Worm (Caenorhabditis elegans) whole organism, late embryonic: Measurements from ENCODE around the gene str-121.
"Not testable (repeated sequence)": the region's sequence is repeated elsewhere in the genome, so short reads cannot be mapped to it uniquely, and the experiment has no call there.

ENCODE experiments used
- C38D4.7 ChIP-seq: fragments of 200-800 bp; sonication (Bioruptor generic); optimal IDR thresholded peaks from 2 replicates; lab custom pipeline; 2018; ENCODE audit warnings: mild to moderate bottlenecking, missing genetic modification characterization, moderate library complexity, missing compliant biosample characterization
- K02D7.2 ChIP-seq: sonication (generic microtip); optimal IDR thresholded peaks from 2 replicates; lab custom pipeline; 2017; ENCODE audit warnings: mild to moderate bottlenecking, missing genetic modification characterization, missing compliant biosample characterization
- K09A11.1 ChIP-seq: sonication (generic microtip); optimal IDR thresholded peaks from 2 replicates; lab custom pipeline; 2017; ENCODE audit warnings: antibody characterized with exemption, mild to moderate bottlenecking, missing genetic modification characterization, missing compliant biosample characterization; ENCODE audit not compliant: insufficient read depth
- ceh-14 ChIP-seq: sonication (generic microtip); optimal IDR thresholded peaks from 2 replicates; lab custom pipeline; 2016; ENCODE audit warnings: missing genotype, missing genetic modification characterization, missing compliant biosample characterization
- ceh-18 ChIP-seq: sonication (generic microtip); optimal IDR thresholded peaks from 2 replicates; lab custom pipeline; 2016; ENCODE audit warnings: missing genetic modification characterization, missing compliant biosample characterization
- ceh-2 ChIP-seq: sonication (generic microtip); optimal IDR thresholded peaks from 2 replicates; lab custom pipeline; 2016; ENCODE audit warnings: missing genotype, missing genetic modification characterization, missing compliant biosample characterization
- ceh-24 ChIP-seq: sonication (generic microtip); optimal IDR thresholded peaks from 2 replicates; lab custom pipeline; 2016; ENCODE audit warnings: mild to moderate bottlenecking, missing genetic modification characterization, missing compliant biosample characterization
- ceh-45 ChIP-seq: fragments of 200-800 bp; sonication (Bioruptor generic); IDR thresholded peaks from 2 replicates; pipeline ENCODE4 v1.3.6; 2022; ENCODE audit warnings: missing genetic modification reagents, missing genetic modification characterization, missing compliant biosample characterization
- ceh-48 ChIP-seq: sonication (generic microtip); optimal IDR thresholded peaks from 2 replicates; lab custom pipeline; 2016; ENCODE audit warnings: missing genetic modification characterization, inconsistent platforms, missing compliant biosample characterization
- ceh-6 ChIP-seq: fragments of 200-800 bp; sonication (Bioruptor generic); optimal IDR thresholded peaks from 2 replicates; lab custom pipeline; 2018; ENCODE audit warnings: mild to moderate bottlenecking, missing genetic modification characterization, missing compliant biosample characterization
- ceh-9 ChIP-seq: sonication (generic microtip); optimal IDR thresholded peaks from 2 replicates; lab custom pipeline; 2016; ENCODE audit warnings: mild to moderate bottlenecking, missing genetic modification characterization, inconsistent platforms, missing compliant biosample characterization
- dmd-4 ChIP-seq: sonication (generic microtip); optimal IDR thresholded peaks from 2 replicates; lab custom pipeline; 2016; ENCODE audit warnings: borderline replicate concordance, missing genetic modification characterization, missing compliant biosample characterization
- dve-1 ChIP-seq: sonication (generic microtip); optimal IDR thresholded peaks from 2 replicates; lab custom pipeline; 2017; ENCODE audit warnings: antibody characterized with exemption, mild to moderate bottlenecking, missing genetic modification characterization, missing compliant biosample characterization
- elt-2 ChIP-seq: sonication (generic microtip); optimal IDR thresholded peaks from 2 replicates; lab custom pipeline; 2016; ENCODE audit warnings: missing genetic modification reagents, missing genetic modification characterization, missing compliant biosample characterization
- eyg-1 ChIP-seq: sonication (generic microtip); optimal IDR thresholded peaks from 2 replicates; lab custom pipeline; 2016; ENCODE audit warnings: missing genotype, missing genetic modification characterization, missing compliant biosample characterization
- fkh-10 ChIP-seq: fragments of 150-350 bp; optimal IDR thresholded peaks from 2 replicates; lab custom pipeline; 2014; ENCODE audit warnings: missing biosample characterization, missing genetic modification reagents, missing genetic modification characterization
- gmeb-2 ChIP-seq: sonication (generic microtip); optimal IDR thresholded peaks from 2 replicates; lab custom pipeline; 2016; ENCODE audit warnings: missing genetic modification characterization, inconsistent platforms, missing compliant biosample characterization
- hlh-13 ChIP-seq: fragments of 200-800 bp; sonication (Bioruptor generic); optimal IDR thresholded peaks from 2 replicates; lab custom pipeline; 2018; ENCODE audit warnings: mild to moderate bottlenecking, missing genetic modification characterization, missing compliant biosample characterization
- hlh-15 ChIP-seq: sonication (generic microtip); optimal IDR thresholded peaks from 2 replicates; lab custom pipeline; 2016; ENCODE audit warnings: missing genetic modification characterization, missing compliant biosample characterization
- hlh-6 ChIP-seq: sonication (generic microtip); optimal IDR thresholded peaks from 2 replicates; lab custom pipeline; 2016; ENCODE audit warnings: missing genotype, missing genetic modification characterization, missing compliant biosample characterization
- lim-6 ChIP-seq: sonication (generic microtip); optimal IDR thresholded peaks from 2 replicates; lab custom pipeline; 2016; ENCODE audit warnings: missing genetic modification characterization, missing compliant biosample characterization
- lin-11 ChIP-seq: fragments of 200-800 bp; sonication (Bioruptor generic); optimal IDR thresholded peaks from 2 replicates; lab custom pipeline; 2018; ENCODE audit warnings: mild to moderate bottlenecking, missing genetic modification characterization, missing compliant biosample characterization
- nhr-11 ChIP-seq: fragments of 150-350 bp; optimal IDR thresholded peaks from 2 replicates; lab custom pipeline; 2014; ENCODE audit warnings: missing biosample characterization, missing genetic modification characterization
- npax-4 ChIP-seq: sonication (generic microtip); optimal IDR thresholded peaks from 2 replicates; lab custom pipeline; 2016; ENCODE audit warnings: missing genetic modification characterization, missing compliant biosample characterization
- pat-9 ChIP-seq: fragments of 200-800 bp; sonication (Bioruptor generic); optimal IDR thresholded peaks from 2 replicates; lab custom pipeline; 2018; ENCODE audit warnings: mild to moderate bottlenecking, missing genetic modification characterization, moderate library complexity, missing compliant biosample characterization
- syd-9 ChIP-seq: sonication (generic microtip); optimal IDR thresholded peaks from 2 replicates; lab custom pipeline; 2016; ENCODE audit warnings: mild to moderate bottlenecking, missing genetic modification characterization, moderate library complexity, missing compliant biosample characterization
- tbx-2 ChIP-seq: sonication (generic microtip); optimal IDR thresholded peaks from 2 replicates; lab custom pipeline; 2016; ENCODE audit warnings: missing genetic modification characterization, missing compliant biosample characterization
- tbx-7 ChIP-seq: sonication (generic microtip); optimal IDR thresholded peaks from 2 replicates; lab custom pipeline; 2016; ENCODE audit warnings: missing genotype, missing genetic modification characterization, missing compliant biosample characterization
- ttx-3 ChIP-seq: sonication (generic microtip); optimal IDR thresholded peaks from 2 replicates; lab custom pipeline; 2016; ENCODE audit warnings: missing genetic modification reagents, missing genetic modification characterization, missing compliant biosample characterization
- unc-3 ChIP-seq, 2 experiments: fragments of 200-800 bp in 1 of 2; sonication (Bioruptor generic) in 1 of 2; sonication (generic microtip) in 1 of 2; conservative IDR thresholded peaks in 1 of 2; optimal IDR thresholded peaks in 1 of 2; 2 replicates each; pipeline versions ENCODE4 v1.3.6 to Lab custom; 2016 to 2022; ENCODE audit warnings: missing compliant biosample characterization in 2 of 2, missing genetic modification characterization in 2 of 2, missing genetic modification reagents in 1 of 2
- unc-55 ChIP-seq: sonication (generic microtip); optimal IDR thresholded peaks from 2 replicates; lab custom pipeline; 2017; ENCODE audit warnings: missing biosample characterization, missing genetic modification reagents, missing genetic modification characterization
- unc-86 ChIP-seq: sonication (generic microtip); optimal IDR thresholded peaks from 2 replicates; lab custom pipeline; 2016; ENCODE audit warnings: missing genetic modification characterization, missing compliant biosample characterization
- zip-5 ChIP-seq: sonication (generic microtip); optimal IDR thresholded peaks from 2 replicates; lab custom pipeline; 2016; ENCODE audit warnings: missing genetic modification characterization, missing compliant biosample characterization
- ztf-16 ChIP-seq: sonication (generic microtip); optimal IDR thresholded peaks from 2 replicates; lab custom pipeline; 2017; ENCODE audit warnings: missing genetic modification characterization, missing compliant biosample characterization

The str-121 gene

DNA sequence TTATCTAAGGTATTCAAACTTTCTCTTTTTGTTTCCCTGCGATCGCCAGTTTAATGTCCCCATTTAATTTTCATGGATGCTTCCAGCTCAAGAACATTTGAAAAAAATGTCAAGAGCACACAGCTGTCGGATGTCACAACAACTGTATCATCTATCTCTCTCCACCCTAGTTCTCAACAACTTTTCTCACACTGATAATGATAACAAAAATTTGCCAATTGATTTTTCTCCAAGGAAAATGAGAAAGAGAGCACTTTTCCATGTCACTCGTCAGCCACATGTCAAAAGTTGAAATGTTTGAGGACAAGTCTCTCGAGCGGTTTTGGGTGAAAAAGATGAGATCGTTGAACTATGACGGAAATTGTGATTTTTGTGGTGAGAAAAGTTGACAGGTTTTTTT is 26.6 kb upstream of the str-121 start:
- TF ChIP-seq K09A11.1 (tag; lab: Kevin White, UChicago) = no peak
- TF ChIP-seq unc-55 (GFP tag; lab: Kevin White, UChicago) = peak; percentile 70
- peak; percentile 66 for TF ChIP-seq ceh-18 (tag; lab: Kevin White, UChicago)

DNA sequence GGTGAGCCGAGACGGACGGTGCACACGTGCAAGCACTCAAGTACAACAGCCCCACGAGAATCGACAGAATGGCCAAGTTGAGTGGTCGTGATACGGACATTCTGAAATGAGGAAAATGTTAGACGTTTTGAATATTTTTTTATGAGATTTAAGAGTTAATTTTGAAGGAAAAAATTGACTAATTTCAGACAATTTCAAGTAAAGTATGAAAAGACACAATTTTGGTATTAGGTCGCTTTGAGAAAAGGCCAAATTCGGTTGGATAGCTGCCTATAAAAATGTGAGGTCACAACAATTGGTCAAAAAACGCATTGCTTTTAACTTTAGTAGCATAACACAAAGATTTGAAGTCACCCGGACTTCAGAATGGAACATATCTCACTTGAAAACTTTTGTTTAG is 18.3 kb upstream of the str-121 start, which contains the start of gene nlp-70:
Gene nlp-70, minus strand, starts transcription at position 101 of the 400 bp plus-strand sequence.
- TF ChIP-seq ceh-9 (no peak), hlh-13 (GFP tag; lab: Kevin White, UChicago) (no peak), dmd-4 (no peak), hlh-6 (tag; lab: Kevin White, UChicago) (no peak), ceh-48 (tag; lab: Kevin White, UChicago) (no peak)
- TF ChIP-seq, all 69 proteins: peak for 0

DNA sequence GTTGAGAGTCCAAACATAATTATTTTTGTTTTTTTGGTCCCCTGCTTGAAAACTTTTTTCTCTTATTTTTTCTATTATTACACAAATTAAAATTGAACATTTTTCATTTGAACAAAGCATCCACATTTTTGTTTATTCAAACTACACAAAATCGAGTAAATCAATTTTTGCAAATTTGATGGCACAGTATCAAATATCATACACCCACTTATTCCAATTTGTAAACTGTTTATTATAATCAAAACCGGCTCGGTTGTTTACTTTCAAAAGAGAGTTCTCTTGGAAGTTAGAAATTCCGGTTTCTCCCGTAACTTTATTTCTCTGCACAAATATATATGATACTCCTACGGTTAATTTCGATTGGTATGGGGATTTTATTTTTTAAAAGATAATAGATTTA is 13.5 kb upstream of the str-121 start, which contains the start of gene lgc-26:
Gene lgc-26, plus strand, starts transcription at position 301 of the 400 bp plus-strand sequence.
- TF ChIP-seq hlh-15 (tag; lab: Kevin White, UChicago) (no peak), lin-11 (tag; lab: Kevin White, UChicago) (no peak), ceh-18 (tag; lab: Kevin White, UChicago) (no peak), tbx-7 (tag; lab: Kevin White, UChicago) (no peak), dve-1 (no peak), tbx-2 (no peak), unc-86 (tag; lab: Kevin White, UChicago) (no peak), ceh-6 (GFP tag; lab: Kevin White, UChicago) (no peak), ceh-45 (GFP tag; lab: Robert Waterston, UW) (no peak), ceh-14 (tag; lab: Kevin White, UChicago) (no peak), ceh-24 (tag; lab: Kevin White, UChicago) (no peak), C38D4.7 (GFP tag; lab: Kevin White, UChicago) (no peak), zip-5 (tag; lab: Kevin White, UChicago) (no peak), eyg-1 (tag; lab: Kevin White, UChicago) (no peak), fkh-10 (GFP tag; lab: Kevin White, UChicago) (no peak), ceh-2 (no peak), syd-9 (tag; lab: Kevin White, UChicago) (no peak), lim-6 (tag; lab: Kevin White, UChicago) (no peak)
- TF ChIP-seq, all 69 proteins: peak for 0

DNA sequence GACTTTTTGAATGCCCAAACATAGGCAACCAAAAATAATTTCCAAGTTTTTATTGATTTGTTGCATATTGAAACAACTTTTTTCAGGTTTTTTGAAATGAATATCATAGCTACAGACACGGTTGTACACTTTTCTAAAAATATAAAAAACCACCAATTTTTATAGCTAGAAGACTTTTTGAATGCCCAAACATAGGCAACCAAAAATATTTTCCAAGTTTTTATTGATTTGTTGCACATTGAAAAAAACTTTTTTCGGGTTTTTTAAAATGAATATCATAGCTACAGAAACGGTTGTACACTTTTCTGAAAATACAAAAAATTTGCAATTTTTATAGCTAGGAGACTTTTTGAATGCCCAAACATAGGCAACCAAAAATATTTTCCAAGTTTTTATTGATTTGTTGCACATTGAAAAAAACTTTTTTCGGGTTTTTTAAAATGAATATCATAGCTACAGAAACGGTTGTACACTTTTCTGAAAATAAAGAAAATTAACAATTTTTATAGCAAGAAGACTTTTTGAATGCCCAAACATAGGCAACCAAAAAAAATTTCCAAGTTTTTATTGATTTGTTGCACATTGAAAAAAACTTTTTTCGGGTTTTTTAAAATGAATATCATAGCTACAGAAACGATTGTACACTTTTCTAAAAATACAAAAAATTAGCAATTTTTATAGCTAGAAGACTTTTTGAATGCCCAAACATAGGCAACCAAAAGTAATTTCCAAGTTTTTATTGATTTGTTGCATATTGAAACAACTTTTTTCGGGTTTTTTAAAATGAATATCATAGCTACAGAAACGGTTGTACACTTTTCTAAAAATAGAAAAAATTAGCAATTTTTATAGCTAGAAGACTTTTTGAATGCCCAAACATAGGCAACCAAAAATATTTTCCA is 10.8 kb upstream of the str-121 start:
- peak; percentile 72 for TF ChIP-seq unc-86 (tag; lab: Kevin White, UChicago)
- TF ChIP-seq unc-3 (GFP tag; conservative IDR thresholded peaks at IDR 0.05; lab: Robert Waterston, UW) = not testable (repeated sequence)
- peak; percentile 93 for TF ChIP-seq unc-3 (tag; optimal IDR thresholded peaks at IDR 0.05; lab: Kevin White, UChicago)
- peak; percentile 31 for TF ChIP-seq elt-2 (tag; lab: Kevin White, UChicago)
- TF ChIP-seq nhr-11 (tag; lab: Kevin White, UChicago) = peak; percentile 59
- peak; percentile 93 for TF ChIP-seq npax-4
- TF ChIP-seq ttx-3 (tag; lab: Kevin White, UChicago) = peak; percentile 67
- peak; percentile 77 for TF ChIP-seq ztf-16
- peak; percentile 69 for TF ChIP-seq pat-9
- peak; percentile 85 for TF ChIP-seq gmeb-2 (tag; lab: Kevin White, UChicago)
- TF ChIP-seq ceh-24 (tag; lab: Kevin White, UChicago) = peak; percentile 90
- TF ChIP-seq zip-5 (tag; lab: Kevin White, UChicago) = peak; percentile 69
- TF ChIP-seq K02D7.2 (tag; lab: Kevin White, UChicago) = peak; percentile 97
- peak; percentile 92 for TF ChIP-seq ceh-48 (tag; lab: Kevin White, UChicago)
- peak; percentile 75 for TF ChIP-seq hlh-15 (tag; lab: Kevin White, UChicago)
